Fruit fly (Drosophila melanogaster) whole organism, embryonic: ENCODE results near the gene Ir93a.

Experiments used
- Awh ChIP-seq: fragments of 200-800 bp; sonication (Bioruptor generic); IDR thresholded peaks from 2 replicates; pipeline ENCODE4, ENCODE4 v1.3.6; 2022; ENCODE audit warnings: missing biosample characterization, missing genetic modification characterization
- BtbVII ChIP-seq: fragments of 200-800 bp; sonication (Bioruptor generic); optimal IDR thresholded peaks from 3 replicates; lab custom pipeline; 2017; ENCODE audit warnings: missing biosample characterization, mild to moderate bottlenecking, missing genetic modification characterization
- CG10209 ChIP-seq: fragments of 200-800 bp; sonication (Bioruptor generic); optimal IDR thresholded peaks from 3 replicates; lab custom pipeline; 2017; ENCODE audit warnings: missing biosample characterization, mild to moderate bottlenecking, missing genetic modification characterization, missing genetic modification reagents
- CG11695 ChIP-seq: fragments of 200-800 bp; sonication (Bioruptor generic); IDR thresholded peaks from 3 replicates; pipeline ENCODE4 v1.3.6; 2022; ENCODE audit warnings: missing biosample characterization, missing genetic modification characterization
- CG13296 ChIP-seq: fragments of 200-800 bp; sonication (Bioruptor generic); optimal IDR thresholded peaks from 3 replicates; lab custom pipeline; 2018; ENCODE audit warnings: missing biosample characterization, mild to moderate bottlenecking, missing genetic modification characterization
- CG1529 ChIP-seq: fragments of 200-800 bp; sonication (Bioruptor generic); optimal IDR thresholded peaks from 3 replicates; lab custom pipeline; 2018; ENCODE audit warnings: missing biosample characterization, missing genetic modification characterization
- CG15479 ChIP-seq: fragments of 200-800 bp; sonication (Bioruptor generic); optimal IDR thresholded peaks from 3 replicates; lab custom pipeline; 2019; ENCODE audit warnings: missing biosample characterization, mild to moderate bottlenecking, missing genetic modification characterization, moderate library complexity
- CG2199 ChIP-seq: fragments of 200-800 bp; sonication (Bioruptor generic); IDR thresholded peaks from 3 replicates; pipeline ENCODE4 v1.3.6; 2022; ENCODE audit warnings: missing biosample characterization, missing genetic modification characterization
- CG30431 ChIP-seq: fragments of 200-800 bp; sonication (Bioruptor generic); optimal IDR thresholded peaks from 2 replicates; lab custom pipeline; 2017; ENCODE audit warnings: missing biosample characterization, missing genetic modification characterization
- CG3281 ChIP-seq: fragments of 200-800 bp; sonication (Bioruptor generic); optimal IDR thresholded peaks from 3 replicates; lab custom pipeline; 2017; ENCODE audit warnings: missing biosample characterization, mild to moderate bottlenecking, missing genetic modification characterization
- CG34422 ChIP-seq: fragments of 200-800 bp; sonication (Bioruptor generic); IDR thresholded peaks from 3 replicates; pipeline ENCODE4 v1.3.6; 2022; ENCODE audit warnings: missing biosample characterization, missing genetic modification characterization
- CG3726 ChIP-seq: fragments of 200-800 bp; sonication (Bioruptor generic); IDR thresholded peaks from 3 replicates; pipeline ENCODE4, ENCODE4 v1.3.6; 2022; ENCODE audit warnings: missing biosample characterization, missing genetic modification characterization
- CG42726 ChIP-seq: fragments of 200-800 bp; sonication (Bioruptor generic); IDR thresholded peaks from 2 replicates; pipeline ENCODE4 v1.3.6; 2022; ENCODE audit warnings: missing biosample characterization, missing genetic modification characterization; ENCODE audit not compliant: partially characterized antibody
- CG4730 ChIP-seq: fragments of 200-800 bp; sonication (Bioruptor generic); IDR thresholded peaks from 2 replicates; pipeline ENCODE4 v1.3.6; 2022; ENCODE audit warnings: missing biosample characterization, missing genetic modification characterization
- CG6683 ChIP-seq: fragments of 200-800 bp; sonication (Bioruptor generic); optimal IDR thresholded peaks from 2 replicates; lab custom pipeline; 2017; ENCODE audit warnings: missing biosample characterization, mild to moderate bottlenecking, missing genetic modification characterization, missing genetic modification reagents
- CG7745 ChIP-seq: fragments of 200-800 bp; sonication (Bioruptor generic); optimal IDR thresholded peaks from 2 replicates; lab custom pipeline; 2018; ENCODE audit warnings: missing biosample characterization, mild to moderate bottlenecking, missing genetic modification characterization, moderate library complexity
- CG8388 ChIP-seq: fragments of 200-800 bp; sonication (Bioruptor generic); optimal IDR thresholded peaks from 2 replicates; lab custom pipeline; 2019; ENCODE audit warnings: missing biosample characterization, mild to moderate bottlenecking, missing genetic modification characterization, moderate library complexity
- CG8765 ChIP-seq: fragments of 200-800 bp; sonication (Bioruptor generic); IDR thresholded peaks from 2 replicates; pipeline ENCODE4 v1.3.6; 2022; ENCODE audit warnings: missing biosample characterization, missing genetic modification characterization
- CG8924 ChIP-seq: fragments of 200-800 bp; optimal IDR thresholded peaks from 3 replicates; lab custom pipeline; 2019; ENCODE audit warnings: missing biosample characterization, mild to moderate bottlenecking, missing genetic modification characterization, moderate library complexity
- CG9932 ChIP-seq: fragments of 200-800 bp; sonication (Bioruptor generic); IDR thresholded peaks from 2 replicates; pipeline ENCODE4 v1.3.6; 2022; ENCODE audit warnings: missing biosample characterization, missing genetic modification characterization
- CrebB ChIP-seq: fragments of 200-800 bp; sonication (Bioruptor generic); optimal IDR thresholded peaks from 3 replicates; lab custom pipeline; 2018; ENCODE audit warnings: missing biosample characterization, mild to moderate bottlenecking, missing genetic modification characterization
- D19A ChIP-seq: fragments of 200-800 bp; optimal IDR thresholded peaks from 3 replicates; lab custom pipeline; 2019; ENCODE audit warnings: missing biosample characterization, mild to moderate bottlenecking, missing genetic modification characterization, moderate library complexity
- Dp ChIP-seq: fragments of 200-800 bp; sonication (Bioruptor generic); optimal IDR thresholded peaks from 2 replicates; lab custom pipeline; 2018; ENCODE audit warnings: missing biosample characterization, mild to moderate bottlenecking, missing genetic modification characterization, moderate library complexity
- Drgx ChIP-seq: fragments of 200-800 bp; sonication (Bioruptor generic); IDR thresholded peaks from 2 replicates; pipeline ENCODE4 v1.3.6; 2022; ENCODE audit warnings: missing biosample characterization, missing genetic modification characterization
- Fer2 ChIP-seq: fragments of 200-800 bp; sonication (Bioruptor generic); optimal IDR thresholded peaks from 2 replicates; lab custom pipeline; 2018; ENCODE audit warnings: missing biosample characterization, mild to moderate bottlenecking, missing genetic modification characterization, moderate library complexity
- HLH54F ChIP-seq: fragments of 200-800 bp; sonication (Bioruptor generic); optimal IDR thresholded peaks from 3 replicates; lab custom pipeline; 2016; ENCODE audit warnings: missing biosample characterization, missing genetic modification characterization
- HmgZ ChIP-seq: fragments of 200-800 bp; sonication (Bioruptor generic); optimal IDR thresholded peaks from 2 replicates; lab custom pipeline; 2018; ENCODE audit warnings: missing biosample characterization, mild to moderate bottlenecking, missing genetic modification characterization
- Hmr ChIP-seq: fragments of 200-800 bp; sonication (Bioruptor generic); optimal IDR thresholded peaks from 3 replicates; lab custom pipeline; 2017; ENCODE audit warnings: mild to moderate bottlenecking, missing biosample characterization, missing genetic modification reagents, missing genetic modification characterization
- Mrtf ChIP-seq: fragments of 200-800 bp; sonication (Bioruptor generic); IDR thresholded peaks from 3 replicates; pipeline ENCODE4 v1.3.6; 2022; ENCODE audit warnings: missing biosample characterization, missing genetic modification characterization
- NC2β ChIP-seq: fragments of 200-800 bp; sonication (Bioruptor generic); optimal IDR thresholded peaks from 2 replicates; lab custom pipeline; 2016; ENCODE audit warnings: missing biosample characterization, missing genetic modification characterization
- Sry-δ ChIP-seq: fragments of 200-800 bp; sonication (Bioruptor generic); optimal IDR thresholded peaks from 2 replicates; lab custom pipeline; 2016; ENCODE audit warnings: missing biosample characterization, missing genetic modification characterization
- Xrp1 ChIP-seq: fragments of 200-800 bp; sonication (Bioruptor generic); IDR thresholded peaks from 2 replicates; pipeline ENCODE4 v1.3.6; 2022; ENCODE audit warnings: missing biosample characterization, missing genetic modification characterization
- ara ChIP-seq: fragments of 200-800 bp; sonication (Bioruptor generic); IDR thresholded peaks from 2 replicates; pipeline ENCODE4 v1.3.6; 2022; ENCODE audit warnings: missing biosample characterization, missing genetic modification characterization
- btn ChIP-seq: fragments of 200-800 bp; sonication (Bioruptor generic); optimal IDR thresholded peaks from 2 replicates; lab custom pipeline; 2016; ENCODE audit warnings: missing biosample characterization, missing genetic modification characterization
- cas ChIP-seq: fragments of 200-800 bp; sonication (Bioruptor generic); IDR thresholded peaks from 2 replicates; pipeline ENCODE4 v1.3.6; 2022; ENCODE audit warnings: missing biosample characterization, missing genetic modification characterization
- chm ChIP-seq: fragments of 200-800 bp; sonication (Bioruptor generic); IDR thresholded peaks from 2 replicates; pipeline ENCODE4 v1.3.6; 2022; ENCODE audit warnings: missing biosample characterization, missing genetic modification characterization
- ci ChIP-seq: fragments of 200-800 bp; sonication (Bioruptor generic); IDR thresholded peaks from 3 replicates; pipeline ENCODE4 v1.3.6; 2022; ENCODE audit warnings: missing biosample characterization, missing genetic modification characterization
- croc ChIP-seq: fragments of 200-800 bp; sonication (Bioruptor generic); conservative IDR thresholded peaks from 3 replicates; pipeline ENCODE4 v1.3.6; 2022; ENCODE audit warnings: missing biosample characterization, missing genetic modification characterization
- grau ChIP-seq: fragments of 200-800 bp; optimal IDR thresholded peaks from 3 replicates; lab custom pipeline; 2019; ENCODE audit warnings: missing biosample characterization, mild to moderate bottlenecking, missing genetic modification characterization, moderate library complexity
- hkb ChIP-seq, 2 experiments: fragments of 200-800 bp in 1 of 2; fragments of >200 bp in 1 of 2; sonication (Bioruptor generic) in 1 of 2; IDR thresholded peaks in 1 of 2; optimal IDR thresholded peaks in 1 of 2; 2 replicates each; pipeline versions ENCODE4 v1.3.6 to Lab custom; 2017 to 2022; ENCODE audit warnings: missing biosample characterization in 1 of 2, missing genetic modification characterization in 1 of 2
- jumu ChIP-seq: fragments of 200-800 bp; sonication (Bioruptor generic); optimal IDR thresholded peaks from 3 replicates; lab custom pipeline; 2016; ENCODE audit warnings: missing biosample characterization, missing genetic modification characterization
- lov ChIP-seq, 2 experiments: fragments of 200-800 bp in 1 of 2; fragments of >200 bp in 1 of 2; sonication (Bioruptor generic) in 1 of 2; IDR thresholded peaks in 1 of 2; optimal IDR thresholded peaks in 1 of 2; 2 replicates in 1 of 2; 3 replicates in 1 of 2; pipeline versions ENCODE4 v1.3.6 to Lab custom; 2017 to 2022; ENCODE audit warnings: missing biosample characterization in 1 of 2, missing genetic modification characterization in 1 of 2
- pfk ChIP-seq: fragments of 200-800 bp; sonication (Bioruptor generic); optimal IDR thresholded peaks from 2 replicates; lab custom pipeline; 2018; ENCODE audit warnings: missing biosample characterization, mild to moderate bottlenecking, missing genetic modification characterization, moderate library complexity
- row ChIP-seq: fragments of 200-800 bp; sonication (Bioruptor generic); IDR thresholded peaks from 3 replicates; pipeline ENCODE4 v1.3.6; 2022; ENCODE audit warnings: missing biosample characterization, missing genetic modification characterization
- sc ChIP-seq, 3 experiments: fragments of >200 bp in 2 of 3; fragments of 200-800 bp in 1 of 3; sonication (Bioruptor generic) in 1 of 3; optimal IDR thresholded peaks; 2 replicates in 2 of 3; 3 replicates in 1 of 3; lab custom pipeline; 2017; ENCODE audit warnings: mild to moderate bottlenecking in 1 of 3, missing biosample characterization in 1 of 3, missing genetic modification characterization in 1 of 3, missing genetic modification reagents in 1 of 3
- sens ChIP-seq: fragments of 200-800 bp; sonication (Bioruptor generic); peaks from one replicate; lab custom pipeline; 2016; ENCODE audit warnings: missing biosample characterization, missing genetic modification characterization
- slbo ChIP-seq: fragments of 200-800 bp; sonication (Bioruptor generic); IDR thresholded peaks from 2 replicates; pipeline ENCODE4 v1.3.6; 2022; ENCODE audit warnings: missing biosample characterization, missing genetic modification characterization
- so ChIP-seq: fragments of 200-800 bp; sonication (Bioruptor generic); IDR thresholded peaks from 3 replicates; pipeline ENCODE4 v1.3.6; 2022; ENCODE audit warnings: missing biosample characterization, missing genetic modification characterization
- sug ChIP-seq: fragments of 200-800 bp; optimal IDR thresholded peaks from 2 replicates; lab custom pipeline; 2019; ENCODE audit warnings: missing biosample characterization, mild to moderate bottlenecking, missing genetic modification characterization, moderate library complexity

Ir93a gene

DNA sequence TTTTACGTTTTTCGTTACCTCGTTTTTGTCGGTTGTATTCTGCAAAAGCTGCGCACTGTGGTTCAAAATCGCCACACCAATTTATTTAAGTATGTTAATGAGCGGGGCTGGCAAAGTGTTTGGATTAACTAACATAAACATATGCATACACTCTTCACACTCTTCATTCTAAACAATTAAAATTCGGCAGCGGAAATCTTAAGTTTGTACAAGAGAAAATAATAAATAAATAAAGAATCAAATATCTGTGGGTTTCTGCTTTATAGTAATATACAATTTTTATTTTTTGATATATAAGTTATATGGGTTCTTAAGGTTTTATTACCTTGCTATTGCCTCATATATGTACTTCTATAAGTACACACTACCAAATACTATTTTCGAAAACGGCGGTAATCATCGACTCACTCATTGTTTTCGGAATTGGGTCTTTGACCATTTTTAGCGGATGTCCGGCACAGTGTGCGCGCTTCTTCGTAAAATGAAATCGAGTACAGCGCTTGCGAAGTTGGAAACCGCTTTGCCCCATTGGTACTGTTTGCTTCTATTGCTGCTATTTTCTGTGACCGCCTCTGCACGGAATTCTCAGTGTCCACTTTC lies 23.4 kb downstream of the Ir93a start (continued):
- no peak for TF ChIP-seq NC2β
- TF ChIP-seq CG10209 (GFP tag; lab: Kevin White, UChicago): peak; percentile 21
- TF ChIP-seq CrebB (tag; lab: Kevin White, UChicago): no peak
- no peak for TF ChIP-seq sug (tag; lab: Kevin White, UChicago)
- TF ChIP-seq CG13296 (GFP tag; lab: Kevin White, UChicago): peak; percentile 5
- TF ChIP-seq ci: no peak
- TF ChIP-seq jumu (GFP tag; lab: Kevin White, UChicago): no peak
- no peak for TF ChIP-seq CG3726 (GFP tag; lab: Robert Waterston, UW)
- no peak for TF ChIP-seq CG7745
- no peak for TF ChIP-seq HmgZ
- no peak for TF ChIP-seq CG9932
- TF ChIP-seq CG8388 (GFP tag; lab: Kevin White, UChicago): no peak
- TF ChIP-seq cas (GFP tag; lab: Robert Waterston, UW): no peak
- TF ChIP-seq Dp (GFP tag; lab: Kevin White, UChicago): no peak
- TF ChIP-seq CG34422 (GFP tag; lab: Robert Waterston, UW): no peak
- no peak for TF ChIP-seq Fer2 (tag; lab: Kevin White, UChicago)
- 0 out of 2 replicates have a peak, but pooled peaks have one; percentile 5 for TF ChIP-seq CG4730 (GFP tag; lab: Robert Waterston, UW)
- TF ChIP-seq btn: no peak
- TF ChIP-seq CG6683 (GFP tag; lab: Kevin White, UChicago): no peak
- TF ChIP-seq grau: peak; percentile 50
- no peak for TF ChIP-seq so
- no peak for TF ChIP-seq CG8924
- TF ChIP-seq croc: no peak
- TF ChIP-seq chm (GFP tag; lab: Robert Waterston, UW): no peak
- no peak for TF ChIP-seq CG30431 (GFP tag; lab: Kevin White, UChicago)
- TF ChIP-seq CG1529 (GFP tag; lab: Kevin White, UChicago): no peak
- TF ChIP-seq D19A (tag; lab: Kevin White, UChicago): peak; percentile 10
- no peak for TF ChIP-seq CG42726 (GFP tag; lab: Robert Waterston, UW)
- no peak for TF ChIP-seq CG2199 (GFP tag; lab: Robert Waterston, UW)
- TF ChIP-seq Sry-δ (GFP tag; lab: Kevin White, UChicago): no peak
- no peak for TF ChIP-seq sc (optimal IDR thresholded peaks at IDR 0.05; lab: Kevin White, UChicago)
- no peak for TF ChIP-seq sc (GFP tag; optimal IDR thresholded peaks at IDR 0.05; lab: Kevin White, UChicago)
- TF ChIP-seq Hmr (GFP tag; lab: Kevin White, UChicago): peak; percentile 7
- no peak for TF ChIP-seq pfk
- no peak for TF ChIP-seq CG8765
- TF ChIP-seq Mrtf (GFP tag; lab: Robert Waterston, UW): no peak
- TF ChIP-seq CG3281 (GFP tag; lab: Kevin White, UChicago): peak; percentile 3
- TF ChIP-seq HLH54F: no peak
- TF ChIP-seq row (GFP tag; lab: Robert Waterston, UW): peak; percentile 48
- TF ChIP-seq BtbVII (GFP tag; lab: Kevin White, UChicago): no peak
- no peak for TF ChIP-seq ara (GFP tag; lab: Robert Waterston, UW)
- no peak for TF ChIP-seq hkb (optimal IDR thresholded peaks at IDR 0.05; lab: Kevin White, UChicago)
- no peak for TF ChIP-seq hkb (GFP tag; IDR thresholded peaks at IDR 0.05; lab: Robert Waterston, UW)

- TF ChIP-seq slbo: no peak
- TF ChIP-seq CG11695 (GFP tag; lab: Robert Waterston, UW): peak; percentile 11; the same call in 1 of the 3 replicates
- TF ChIP-seq row (GFP tag; lab: Robert Waterston, UW): 0 out of 3 replicates have a peak, but pooled peaks have one; percentile 11
- 0 out of 2 replicates have a peak, but pooled peaks have one; percentile 8 for TF ChIP-seq Drgx (GFP tag; lab: Robert Waterston, UW)
- no peak for TF ChIP-seq lov (optimal IDR thresholded peaks at IDR 0.05; lab: Kevin White, UChicago)
- TF ChIP-seq lov (GFP tag; IDR thresholded peaks at IDR 0.05; lab: Robert Waterston, UW): no peak
- TF ChIP-seq sens: peak; percentile 27
- 0 out of 2 replicates have a peak, but pooled peaks have one; percentile 12 for TF ChIP-seq Awh
- TF ChIP-seq CG15479 (GFP tag; lab: Kevin White, UChicago): no peak
- no peak for TF ChIP-seq Xrp1 (GFP tag; lab: Robert Waterston, UW)
These were observed 24.2 kb downstream of the Ir93a start for dm6 chr3R:20835531-20835930.
